Fruit fly (Drosophila melanogaster) whole organism, pupa: ENCODE measurements around the gene Nelf-E.
A peak's percentile ranks its signal among the peaks of the same experiment; 100 is the strongest.

Experiments used
- CG10348 ChIP-seq: fragments of 200-800 bp; sonication (Bioruptor generic); IDR thresholded peaks from 2 replicates; pipeline ENCODE4 v1.3.6; 2022; ENCODE audit warnings: missing biosample characterization, missing genetic modification characterization
- CG12605 ChIP-seq: fragments of 200-800 bp; sonication (Bioruptor generic); IDR thresholded peaks from 2 replicates; pipeline ENCODE4 v1.3.6; 2022; ENCODE audit warnings: missing biosample characterization, missing genetic modification characterization
- CG13204 ChIP-seq: fragments of 200-800 bp; sonication (Bioruptor generic); optimal IDR thresholded peaks from 2 replicates; lab custom pipeline; 2018; ENCODE audit warnings: missing biosample characterization, mild to moderate bottlenecking, missing genetic modification characterization, moderate library complexity
- CG14655 ChIP-seq: fragments of 200-800 bp; sonication (Bioruptor generic); optimal IDR thresholded peaks from 3 replicates; lab custom pipeline; 2017; ENCODE audit warnings: mild to moderate bottlenecking, missing biosample characterization, missing genetic modification reagents, missing genetic modification characterization
- CG15710 ChIP-seq: fragments of 200-800 bp; sonication (Bioruptor generic); optimal IDR thresholded peaks from 2 replicates; lab custom pipeline; 2018; ENCODE audit warnings: missing biosample characterization, mild to moderate bottlenecking, missing genetic modification characterization, moderate library complexity
- CG17806 ChIP-seq: fragments of 200-800 bp; sonication (Bioruptor generic); optimal IDR thresholded peaks from 2 replicates; lab custom pipeline; 2018; ENCODE audit warnings: missing biosample characterization, mild to moderate bottlenecking, missing genetic modification characterization, moderate library complexity
- CG32121 ChIP-seq: fragments of 200-800 bp; sonication (Bioruptor generic); IDR thresholded peaks from 2 replicates; pipeline ENCODE4 v1.3.6; 2022; ENCODE audit warnings: missing biosample characterization, missing genetic modification characterization
- CG34367 ChIP-seq: fragments of 200-800 bp; sonication (Bioruptor generic); optimal IDR thresholded peaks from 2 replicates; lab custom pipeline; 2018; ENCODE audit warnings: missing biosample characterization, mild to moderate bottlenecking, missing genetic modification characterization
- CG4496 ChIP-seq: fragments of 200-800 bp; sonication (Bioruptor generic); IDR thresholded peaks from 3 replicates; pipeline ENCODE4 v1.3.6; 2022; ENCODE audit warnings: missing biosample characterization, missing genetic modification characterization
- CG8159 ChIP-seq: fragments of 200-800 bp; sonication (Bioruptor generic); optimal IDR thresholded peaks from 3 replicates; lab custom pipeline; 2018; ENCODE audit warnings: missing biosample characterization, mild to moderate bottlenecking, missing genetic modification characterization, moderate library complexity
- CG8301 ChIP-seq: fragments of 200-800 bp; sonication (Bioruptor generic); optimal IDR thresholded peaks from 2 replicates; lab custom pipeline; 2018; ENCODE audit warnings: missing biosample characterization, mild to moderate bottlenecking, missing genetic modification characterization
- CG9948 ChIP-seq: fragments of 200-800 bp; sonication (Bioruptor generic); optimal IDR thresholded peaks from 2 replicates; lab custom pipeline; 2018; ENCODE audit warnings: missing biosample characterization, mild to moderate bottlenecking, missing genetic modification characterization, moderate library complexity
- D1 ChIP-seq: fragments of 200-800 bp; sonication (Bioruptor generic); optimal IDR thresholded peaks from 2 replicates; lab custom pipeline; 2018; ENCODE audit warnings: missing biosample characterization, mild to moderate bottlenecking, missing genetic modification characterization, moderate library complexity
- EcR ChIP-seq: fragments of 200-800 bp; sonication (Bioruptor generic); optimal IDR thresholded peaks from 3 replicates; lab custom pipeline; 2019; ENCODE audit warnings: missing biosample characterization, missing genetic modification characterization, mild to moderate bottlenecking, moderate library complexity, missing genetic modification reagents
- Ets98B ChIP-seq: fragments of 200-800 bp; sonication (Bioruptor generic); IDR thresholded peaks from 2 replicates; pipeline ENCODE4 v1.3.6; 2022; ENCODE audit warnings: missing biosample characterization, missing genetic modification characterization
- Pif1A ChIP-seq: fragments of 200-800 bp; sonication (Bioruptor generic); optimal IDR thresholded peaks from 3 replicates; lab custom pipeline; 2016; ENCODE audit warnings: missing biosample characterization, missing genetic modification characterization
- Pif1B ChIP-seq: fragments of 200-800 bp; sonication (Bioruptor generic); optimal IDR thresholded peaks from 3 replicates; lab custom pipeline; 2016; ENCODE audit warnings: missing biosample characterization, missing genetic modification characterization
- Snoo ChIP-seq: fragments of 200-800 bp; sonication (Bioruptor generic); optimal IDR thresholded peaks from 3 replicates; lab custom pipeline; 2017; ENCODE audit warnings: missing biosample characterization, mild to moderate bottlenecking, missing genetic modification characterization, inconsistent platforms
- fd96Ca ChIP-seq: fragments of 200-800 bp; sonication (Bioruptor generic); IDR thresholded peaks from 3 replicates; pipeline ENCODE4 v1.3.6; 2022; ENCODE audit warnings: missing biosample characterization, missing genetic modification characterization
- gl ChIP-seq: fragments of 200-800 bp; sonication (Bioruptor generic); optimal IDR thresholded peaks from 2 replicates; lab custom pipeline; 2018; ENCODE audit warnings: missing biosample characterization, mild to moderate bottlenecking, missing genetic modification characterization
- rn ChIP-seq: fragments of 200-800 bp; sonication (Bioruptor generic); IDR thresholded peaks from 2 replicates; pipeline ENCODE4 v1.3.6; 2022; ENCODE audit warnings: missing biosample characterization, missing genetic modification characterization

The Nelf-E gene

dm6 chr3L:8559754-8560328, 40.8 kb downstream of the Nelf-E start:
- TF ChIP-seq CG8159 (tag; lab: Kevin White, UChicago) (no peak), CG15710 (tag; lab: Kevin White, UChicago) (no peak), fd96Ca (GFP tag; lab: Robert Waterston, UW) (no peak), CG10348 (GFP tag; lab: Robert Waterston, UW) (no peak), Pif1A (no peak), gl (no peak), EcR (GFP tag; lab: Kevin White, UChicago) (no peak), Pif1B (no peak), CG17806 (tag; lab: Kevin White, UChicago) (no peak), CG12605 (GFP tag; lab: Robert Waterston, UW) (no peak), D1 (tag; lab: Kevin White, UChicago) (no peak)

dm6 chr3L:8557018-8557417, 43.7 kb downstream of the Nelf-E start:
- TF ChIP-seq CG13204 (no peak), CG9948 (tag; lab: Kevin White, UChicago) (no peak)

- no peak for TF ChIP-seq D1 (tag; lab: Kevin White, UChicago)
- no peak for TF ChIP-seq CG13204
- TF ChIP-seq CG12605 (GFP tag; lab: Robert Waterston, UW) = no peak
- TF ChIP-seq CG32121 (GFP tag; lab: Robert Waterston, UW) = no peak
- 0 out of 3 replicates have a peak, but pooled peaks have one; percentile 48 for TF ChIP-seq CG4496 (GFP tag; lab: Robert Waterston, UW)
- no peak for TF ChIP-seq CG17806 (tag; lab: Kevin White, UChicago)
- TF ChIP-seq rn (GFP tag; lab: Robert Waterston, UW) = no peak
- TF ChIP-seq EcR (GFP tag; lab: Kevin White, UChicago) = peak; percentile 83
- TF ChIP-seq CG8301 (tag; lab: Kevin White, UChicago) = no peak
- no peak for TF ChIP-seq CG9948 (tag; lab: Kevin White, UChicago)
- no peak for TF ChIP-seq CG34367 (tag; lab: Kevin White, UChicago)
- no peak for TF ChIP-seq Snoo (tag; lab: Kevin White, UChicago)
- TF ChIP-seq CG8159 (tag; lab: Kevin White, UChicago) = no peak
- TF ChIP-seq CG14655 = no peak
- TF ChIP-seq Pif1B = no peak
- no peak for TF ChIP-seq gl
- TF ChIP-seq, all 21 proteins: peak for 2
Observed at dm6 chr3L:8554024-8554642, 46.5 kb downstream of the Nelf-E start.

DNA sequence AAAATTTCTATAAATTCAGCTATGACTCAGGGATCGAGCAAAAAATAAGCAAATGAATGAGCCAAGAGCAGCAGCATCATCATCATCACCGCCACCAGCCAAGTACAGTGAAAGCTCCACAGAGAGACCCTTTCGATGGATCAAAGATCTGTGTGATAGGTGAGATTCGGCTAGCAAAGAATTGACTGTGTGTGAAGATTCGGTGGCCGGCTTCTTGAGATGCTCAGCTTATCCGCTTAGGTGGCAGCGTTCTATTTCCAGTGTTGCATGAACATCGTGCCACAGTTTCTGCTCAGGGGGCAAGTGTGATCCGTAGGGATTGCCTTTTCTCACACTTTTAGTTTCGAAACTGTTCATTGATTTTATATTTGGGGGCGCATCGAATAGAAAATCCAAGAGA, 47.6 kb downstream of the Nelf-E start:
- TF ChIP-seq CG32121 (GFP tag; lab: Robert Waterston, UW) (peak; percentile 47; the same call in 1 of the 2 replicates), CG34367 (tag; lab: Kevin White, UChicago) (no peak), Pif1B (no peak)

DNA sequence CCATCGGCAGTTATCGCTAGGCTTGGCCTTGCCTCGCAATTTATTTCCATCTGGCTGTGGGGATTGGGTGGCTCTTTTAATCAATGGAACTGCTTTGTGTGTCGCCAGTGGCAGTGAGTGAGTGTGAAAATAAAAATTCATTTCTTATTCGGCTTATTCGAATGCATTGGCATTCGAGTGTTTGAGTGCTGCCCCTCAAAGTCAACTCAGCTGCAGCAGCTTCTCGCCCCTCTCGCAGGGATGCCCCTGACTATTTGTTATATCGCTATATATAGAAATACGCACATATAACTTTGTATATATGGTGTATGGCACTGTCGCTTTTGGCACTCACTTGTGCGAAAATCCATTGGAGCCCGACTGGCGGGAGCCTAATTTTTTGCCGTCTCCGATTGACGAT, 49.8 kb downstream of the Nelf-E start:
- TF ChIP-seq CG32121 (GFP tag; lab: Robert Waterston, UW) (peak; percentile 55), Ets98B (GFP tag; lab: Robert Waterston, UW) (peak; percentile 57), CG14655 (peak; percentile 5), fd96Ca (GFP tag; lab: Robert Waterston, UW) (peak; percentile 64), Pif1A (no peak), EcR (GFP tag; lab: Kevin White, UChicago) (peak; percentile 43), rn (GFP tag; lab: Robert Waterston, UW) (no peak), CG4496 (GFP tag; lab: Robert Waterston, UW) (0 out of 3 replicates have a peak, but pooled peaks have one; percentile 30)
- TF ChIP-seq, all 21 proteins: peak for 6
